Fruit fly (Drosophila melanogaster) whole organism, prepupa: Measurements from ENCODE around the gene CG3149.

ENCODE experiments used
- Blimp-1 ChIP-seq: fragments of 200-800 bp; sonication (Bioruptor generic); optimal IDR thresholded peaks from 3 replicates; lab custom pipeline; 2017; ENCODE audit warnings: missing biosample characterization, missing genetic modification characterization, mild to moderate bottlenecking, moderate library complexity, missing genetic modification reagents
- CG10669 ChIP-seq: fragments of 200-800 bp; sonication (Bioruptor generic); optimal IDR thresholded peaks from 3 replicates; lab custom pipeline; 2018; ENCODE audit warnings: missing biosample characterization, mild to moderate bottlenecking, missing genetic modification characterization, moderate library complexity
- CG15336 ChIP-seq: fragments of 200-800 bp; sonication (Bioruptor generic); IDR thresholded peaks from 2 replicates; pipeline ENCODE4 v1.3.6; 2022; ENCODE audit warnings: missing biosample characterization, missing genetic modification characterization
- CG1621 ChIP-seq: fragments of 200-800 bp; sonication (Bioruptor generic); optimal IDR thresholded peaks from 3 replicates; lab custom pipeline; 2018; ENCODE audit warnings: missing biosample characterization, mild to moderate bottlenecking, missing genetic modification characterization
- CG16779 ChIP-seq: fragments of 200-800 bp; sonication (Bioruptor generic); optimal IDR thresholded peaks from 3 replicates; lab custom pipeline; 2017; ENCODE audit warnings: missing biosample characterization, mild to moderate bottlenecking, missing genetic modification characterization
- CG32006 ChIP-seq: fragments of 200-800 bp; sonication (Bioruptor generic); optimal IDR thresholded peaks from 3 replicates; lab custom pipeline; 2017; ENCODE audit warnings: missing biosample characterization, mild to moderate bottlenecking, missing genetic modification characterization
- CG34406 ChIP-seq: fragments of 200-800 bp; sonication (Bioruptor generic); optimal IDR thresholded peaks from 3 replicates; lab custom pipeline; 2016; ENCODE audit warnings: missing biosample characterization, missing genetic modification characterization
- CG3919 ChIP-seq: fragments of 200-800 bp; sonication (Bioruptor generic); optimal IDR thresholded peaks from 3 replicates; lab custom pipeline; 2016; ENCODE audit warnings: missing biosample characterization, missing genetic modification characterization
- CG4318 ChIP-seq: fragments of 200-800 bp; sonication (Bioruptor generic); optimal IDR thresholded peaks from 3 replicates; lab custom pipeline; 2017; ENCODE audit warnings: missing biosample characterization, mild to moderate bottlenecking, missing genetic modification characterization
- CG6163 ChIP-seq: fragments of 200-800 bp; sonication (Bioruptor generic); IDR thresholded peaks from 3 replicates; pipeline ENCODE4 v1.3.6; 2022; ENCODE audit warnings: missing biosample characterization, missing genetic modification characterization
- CG6276 ChIP-seq: fragments of 200-800 bp; sonication (Bioruptor generic); optimal IDR thresholded peaks from 2 replicates; lab custom pipeline; 2017; ENCODE audit warnings: missing biosample characterization, mild to moderate bottlenecking, missing genetic modification characterization
- CG6792 ChIP-seq: fragments of 200-800 bp; sonication (Bioruptor generic); optimal IDR thresholded peaks from 3 replicates; lab custom pipeline; 2016; ENCODE audit warnings: missing biosample characterization, missing genetic modification characterization
- CG6854 ChIP-seq: fragments of 200-800 bp; sonication (Bioruptor generic); optimal IDR thresholded peaks from 2 replicates; lab custom pipeline; 2017; ENCODE audit warnings: missing biosample characterization, mild to moderate bottlenecking, missing genetic modification characterization
- CG7368 ChIP-seq: fragments of 200-800 bp; sonication (Bioruptor generic); optimal IDR thresholded peaks from 3 replicates; lab custom pipeline; 2016; ENCODE audit warnings: missing biosample characterization, missing genetic modification characterization
- CG8119 ChIP-seq: fragments of 200-800 bp; sonication (Bioruptor generic); IDR thresholded peaks from 3 replicates; pipeline ENCODE4 v1.3.6; 2022; ENCODE audit warnings: missing biosample characterization, missing genetic modification characterization
- CG8632 ChIP-seq: fragments of 200-800 bp; sonication (Bioruptor generic); optimal IDR thresholded peaks from 3 replicates; lab custom pipeline; 2016; ENCODE audit warnings: missing biosample characterization, missing genetic modification characterization
- CG9139 ChIP-seq: fragments of 200-800 bp; sonication (Bioruptor generic); optimal IDR thresholded peaks from 3 replicates; lab custom pipeline; 2017; ENCODE audit warnings: missing biosample characterization, mild to moderate bottlenecking, missing genetic modification characterization
- Eip75B ChIP-seq: fragments of 200-800 bp; sonication (Bioruptor generic); optimal IDR thresholded peaks from 3 replicates; lab custom pipeline; 2016; ENCODE audit warnings: missing biosample characterization, missing genetic modification characterization
- Eip78C ChIP-seq: fragments of 200-800 bp; sonication (Bioruptor generic); peaks from one replicate; lab custom pipeline; 2016; ENCODE audit warnings: missing biosample characterization, missing genetic modification characterization
- Ets21C ChIP-seq: fragments of 200-800 bp; sonication (Bioruptor generic); optimal IDR thresholded peaks from 3 replicates; lab custom pipeline; 2016; ENCODE audit warnings: missing biosample characterization, missing genetic modification characterization
- Ets96B ChIP-seq: fragments of 200-800 bp; optimal IDR thresholded peaks from 2 replicates; lab custom pipeline; 2019; ENCODE audit warnings: missing biosample characterization, mild to moderate bottlenecking, missing genetic modification characterization, moderate library complexity
- Hr38 ChIP-seq: sonication (Bioruptor generic); optimal IDR thresholded peaks from 2 replicates; lab custom pipeline; 2016; ENCODE audit warnings: missing biosample characterization, missing genetic modification characterization
- Hr39 ChIP-seq: fragments of 200-800 bp; sonication (Bioruptor generic); optimal IDR thresholded peaks from 2 replicates; lab custom pipeline; 2016; ENCODE audit warnings: missing biosample characterization, missing genetic modification characterization
- Hr4 ChIP-seq: fragments of 200-800 bp; sonication (Bioruptor generic); optimal IDR thresholded peaks from 3 replicates; lab custom pipeline; 2016; ENCODE audit warnings: missing biosample characterization, missing genetic modification characterization
- Lpt ChIP-seq: fragments of 200-800 bp; sonication (Bioruptor generic); optimal IDR thresholded peaks from 3 replicates; lab custom pipeline; 2016; ENCODE audit warnings: missing biosample characterization, missing genetic modification characterization
- Met ChIP-seq: fragments of 200-800 bp; sonication (Bioruptor generic); optimal IDR thresholded peaks from 3 replicates; lab custom pipeline; 2016; ENCODE audit warnings: missing biosample characterization, missing genetic modification characterization
- OdsH ChIP-seq: fragments of 200-800 bp; sonication (Bioruptor generic); optimal IDR thresholded peaks from 3 replicates; lab custom pipeline; 2016; ENCODE audit warnings: missing biosample characterization, missing genetic modification characterization
- Smox ChIP-seq: fragments of 200-800 bp; sonication (Bioruptor generic); optimal IDR thresholded peaks from 3 replicates; lab custom pipeline; 2016; ENCODE audit warnings: missing biosample characterization, missing genetic modification characterization
- Sox14 ChIP-seq: fragments of 200-800 bp; sonication (Bioruptor generic); optimal IDR thresholded peaks from 3 replicates; lab custom pipeline; 2016; ENCODE audit warnings: missing biosample characterization, missing genetic modification characterization
- Sox15 ChIP-seq: fragments of 200-800 bp; sonication (Bioruptor generic); optimal IDR thresholded peaks from 3 replicates; lab custom pipeline; 2016; ENCODE audit warnings: missing biosample characterization, missing genetic modification characterization
- achi ChIP-seq: fragments of 200-800 bp; sonication (Bioruptor generic); optimal IDR thresholded peaks from 3 replicates; lab custom pipeline; 2016; ENCODE audit warnings: missing biosample characterization, missing genetic modification characterization
- dsx ChIP-seq: fragments of 200-800 bp; optimal IDR thresholded peaks from 3 replicates; lab custom pipeline; 2019; ENCODE audit warnings: missing biosample characterization, mild to moderate bottlenecking, missing genetic modification characterization, moderate library complexity; ENCODE audit not compliant: poor library complexity, severe bottlenecking
- eg ChIP-seq: fragments of 200-800 bp; sonication (Bioruptor generic); IDR thresholded peaks from 3 replicates; pipeline ENCODE4 v1.3.6; 2022; ENCODE audit warnings: missing biosample characterization, missing genetic modification characterization
- fd85E ChIP-seq: fragments of 200-800 bp; sonication (Bioruptor generic); optimal IDR thresholded peaks from 3 replicates; lab custom pipeline; 2016; ENCODE audit warnings: missing biosample characterization, missing genetic modification characterization
- fkh ChIP-seq: fragments of 200-800 bp; sonication (Bioruptor generic); optimal IDR thresholded peaks from 3 replicates; lab custom pipeline; 2017; ENCODE audit warnings: missing biosample characterization, mild to moderate bottlenecking, missing genetic modification characterization, moderate library complexity
- lz ChIP-seq: fragments of 200-800 bp; sonication (Bioruptor generic); optimal IDR thresholded peaks from 3 replicates; lab custom pipeline; 2016; ENCODE audit warnings: missing biosample characterization, missing genetic modification characterization
- salr ChIP-seq, 2 experiments: fragments of 200-800 bp; sonication (Bioruptor generic); optimal IDR thresholded peaks; 3 replicates each; lab custom pipeline; 2016 to 2018; ENCODE audit warnings: missing biosample characterization in 2 of 2, missing genetic modification characterization in 2 of 2, mild to moderate bottlenecking in 1 of 2
- spab ChIP-seq: fragments of 200-800 bp; sonication (Bioruptor generic); optimal IDR thresholded peaks from 2 replicates; lab custom pipeline; 2017; ENCODE audit warnings: missing biosample characterization, mild to moderate bottlenecking, missing genetic modification characterization, missing genetic modification reagents
- ss ChIP-seq, 2 experiments: fragments of 200-800 bp; sonication (Bioruptor generic); optimal IDR thresholded peaks; 2 replicates in 1 of 2; 3 replicates in 1 of 2; lab custom pipeline; 2017 to 2018; ENCODE audit warnings: mild to moderate bottlenecking in 2 of 2, missing biosample characterization in 2 of 2, missing genetic modification characterization in 2 of 2, moderate library complexity in 1 of 2
- svp ChIP-seq: fragments of 200-800 bp; sonication (Bioruptor generic); peaks from one replicate; lab custom pipeline; 2016; ENCODE audit warnings: missing biosample characterization, missing genetic modification characterization
- topi ChIP-seq: fragments of 200-800 bp; sonication (Bioruptor generic); optimal IDR thresholded peaks from 3 replicates; lab custom pipeline; 2016; ENCODE audit warnings: missing biosample characterization, missing genetic modification characterization
- vri ChIP-seq: fragments of 200-800 bp; sonication (Bioruptor generic); optimal IDR thresholded peaks from 3 replicates; lab custom pipeline; 2016; ENCODE audit warnings: missing biosample characterization, mild to moderate bottlenecking, missing genetic modification characterization

The CG3149 gene

DNA sequence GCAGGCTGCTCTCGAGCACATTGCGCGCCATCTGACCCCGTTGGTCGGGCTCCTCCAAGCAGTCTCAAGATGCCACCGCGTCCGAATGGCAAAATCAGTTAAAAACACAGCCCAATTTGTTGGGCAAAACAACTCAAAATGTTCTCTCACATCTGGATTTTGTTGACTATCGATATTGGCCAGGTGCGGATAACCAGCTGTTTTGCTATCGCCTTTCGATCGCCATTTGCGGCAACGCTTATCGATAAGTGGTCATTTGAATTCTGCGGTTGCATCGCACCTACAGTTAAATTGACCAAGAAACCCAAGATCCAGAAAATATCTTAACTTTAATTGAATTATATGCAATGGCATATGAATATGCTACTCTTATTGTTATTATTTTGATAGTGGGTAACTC is at the start of gene CG3149:
TSS of gene CG3149 (minus strand) at position 171 of the 400 bp plus-strand sequence.
- no peak for TF ChIP-seq ss (GFP tag; optimal IDR thresholded peaks at IDR 0.05; lab: Kevin White, UChicago)
- TF ChIP-seq Eip78C (GFP tag; lab: Kevin White, UChicago), result peak; percentile 45

DNA sequence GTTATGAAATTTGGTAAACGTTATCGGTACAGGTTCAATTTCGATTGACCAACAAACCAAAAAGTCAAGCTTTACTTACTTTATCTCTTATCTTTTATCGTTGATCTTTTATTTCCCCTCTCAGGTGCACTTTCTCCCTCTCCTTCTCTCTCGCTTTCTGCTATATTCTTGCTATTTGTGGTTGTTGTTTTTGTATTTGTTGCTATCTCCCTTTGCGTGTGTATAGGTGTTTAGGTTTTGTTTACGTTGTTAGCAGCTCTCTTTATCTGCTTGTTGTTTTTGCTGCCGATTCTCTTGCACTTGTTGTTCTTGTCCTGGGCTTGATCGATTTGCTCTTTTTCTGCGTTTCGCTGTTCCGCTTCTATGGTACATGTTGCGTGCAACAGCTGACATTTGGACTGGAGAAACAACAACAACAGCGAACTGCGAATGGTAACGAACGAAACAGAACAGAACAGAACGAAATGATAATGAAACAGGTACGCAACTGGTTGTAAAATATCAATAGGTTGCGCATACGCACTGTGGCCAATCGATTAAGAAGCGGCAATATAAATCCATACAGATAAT is 49.4 kb upstream of the CG3149 start:
- TF ChIP-seq fkh (peak; percentile 54), CG32006 (no peak), dsx (GFP tag; lab: Kevin White, UChicago) (no peak), ss (GFP tag; optimal IDR thresholded peaks at IDR 0.05; lab: Kevin White, UChicago) (peak in 1 of 2 experiments; percentile 53), CG10669 (GFP tag; lab: Kevin White, UChicago) (no peak), CG6163 (0 out of 3 replicates have a peak, but pooled peaks have one; percentile 11), vri (GFP tag; lab: Kevin White, UChicago) (no peak)
- TF ChIP-seq, all 60 proteins: peak for 3

DNA sequence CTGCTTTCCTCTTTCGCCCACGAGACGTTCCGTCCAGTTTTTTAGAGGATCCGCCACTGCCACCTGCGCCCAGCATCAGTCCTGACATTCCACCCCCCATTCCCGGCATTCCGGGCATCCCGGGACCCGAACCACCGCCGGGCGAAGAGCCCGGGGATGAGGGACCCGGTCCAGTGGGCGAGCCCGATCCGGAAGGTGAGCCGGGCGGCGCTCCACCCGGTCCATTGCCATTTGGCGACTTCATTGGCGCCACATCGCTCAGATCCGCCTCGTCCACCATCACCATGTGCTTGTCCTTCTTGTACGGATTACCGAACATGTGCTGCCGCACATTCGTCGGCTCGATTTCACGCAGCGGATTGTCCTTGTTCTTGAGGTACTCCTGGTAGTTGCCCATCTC is 46.6 kb upstream of the CG3149 start:
- no peak for TF ChIP-seq CG6276 (GFP tag; lab: Kevin White, UChicago)
- TF ChIP-seq CG8632 (GFP tag; lab: Kevin White, UChicago), result no peak
- TF ChIP-seq Ets21C, result no peak
- TF ChIP-seq CG6854 (GFP tag; lab: Kevin White, UChicago), result no peak
- TF ChIP-seq CG1621 (tag; lab: Kevin White, UChicago), result no peak
- TF ChIP-seq Sox15 (GFP tag; lab: Kevin White, UChicago), result no peak
- TF ChIP-seq CG7368 (GFP tag; lab: Kevin White, UChicago), result no peak
- TF ChIP-seq svp, result no peak
- no peak for TF ChIP-seq fd85E (GFP tag; lab: Kevin White, UChicago)
- no peak for TF ChIP-seq CG3919 (GFP tag; lab: Kevin White, UChicago)
- TF ChIP-seq Hr4 (GFP tag; lab: Kevin White, UChicago), result no peak
- TF ChIP-seq salr (GFP tag; optimal IDR thresholded peaks at IDR 0.05; lab: Kevin White, UChicago), result no peak
- TF ChIP-seq Smox (GFP tag; lab: Kevin White, UChicago), result no peak
- no peak for TF ChIP-seq Eip75B
- TF ChIP-seq eg, result no peak

DNA sequence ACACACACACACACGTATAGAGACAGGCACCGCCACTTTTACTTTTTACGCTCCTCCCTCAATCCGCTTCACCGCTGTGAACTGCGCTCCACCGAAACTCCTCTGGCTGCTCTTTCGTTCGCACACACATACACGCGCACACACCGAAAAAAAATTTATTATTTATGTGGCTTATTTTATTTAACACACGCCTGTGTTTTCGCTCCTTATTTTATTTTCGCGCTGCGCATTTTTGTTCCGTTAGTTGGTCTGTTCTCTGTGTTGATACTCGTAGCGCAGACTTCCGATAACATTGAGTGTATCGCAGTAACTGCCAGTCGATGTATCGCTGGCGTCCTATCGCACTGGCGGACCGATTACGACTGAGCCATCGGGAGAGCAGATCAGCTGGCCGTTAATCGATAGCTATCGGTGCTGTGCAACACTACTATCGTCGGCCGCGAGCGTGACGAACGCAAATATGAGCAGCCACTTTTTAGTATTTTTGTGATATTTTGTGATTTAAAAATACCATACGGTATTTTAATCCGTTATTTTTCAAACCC is 42.7 kb upstream of the CG3149 start, which contains the start of gene Snx27:
TSS of gene Snx27 (minus strand) at position 356 of the 545 bp plus-strand sequence.
- no peak for TF ChIP-seq OdsH (GFP tag; lab: Kevin White, UChicago)
- TF ChIP-seq topi (GFP tag; lab: Kevin White, UChicago), result peak; percentile 45
- peak; percentile 37 for TF ChIP-seq lz (GFP tag; lab: Kevin White, UChicago)
- TF ChIP-seq CG10669 (GFP tag; lab: Kevin White, UChicago), result no peak
- TF ChIP-seq Ets21C, result peak; percentile 20
- TF ChIP-seq Lpt (GFP tag; lab: Kevin White, UChicago), result no peak
- TF ChIP-seq CG15336 (GFP tag; lab: Robert Waterston, UW), result no peak; the same call in 1 of the 2 replicates
- TF ChIP-seq dsx (GFP tag; lab: Kevin White, UChicago), result peak; percentile 10
- TF ChIP-seq Blimp-1 (GFP tag; lab: Kevin White, UChicago), result peak; percentile 99
- TF ChIP-seq Hr38 (GFP tag; lab: Kevin White, UChicago), result no peak
- TF ChIP-seq CG6854 (GFP tag; lab: Kevin White, UChicago), result peak; percentile 63
- TF ChIP-seq fd85E (GFP tag; lab: Kevin White, UChicago), result no peak
- no peak for TF ChIP-seq CG8632 (GFP tag; lab: Kevin White, UChicago)
- TF ChIP-seq ss (GFP tag; optimal IDR thresholded peaks at IDR 0.05; lab: Kevin White, UChicago), result peak; percentile 16 to 31
- no peak for TF ChIP-seq Sox15 (GFP tag; lab: Kevin White, UChicago)
- TF ChIP-seq Hr39 (GFP tag; lab: Kevin White, UChicago), result peak; percentile 22
- TF ChIP-seq Ets96B (tag; lab: Kevin White, UChicago), result no peak
- peak; percentile 14 for TF ChIP-seq Smox (GFP tag; lab: Kevin White, UChicago)
- peak; percentile 32; the same call in 1 of the 3 replicates for TF ChIP-seq CG6163
- TF ChIP-seq CG34406 (GFP tag; lab: Kevin White, UChicago), result peak; percentile 4
- peak; percentile 9 for TF ChIP-seq Sox14 (GFP tag; lab: Kevin White, UChicago)
- TF ChIP-seq CG6792 (GFP tag; lab: Kevin White, UChicago), result no peak
- TF ChIP-seq achi (GFP tag; lab: Kevin White, UChicago), result no peak
- no peak for TF ChIP-seq spab (GFP tag; lab: Kevin White, UChicago)
- TF ChIP-seq CG8119 (GFP tag; lab: Robert Waterston, UW), result no peak; the same call in 2 of the 3 replicates
- TF ChIP-seq CG4318 (GFP tag; lab: Kevin White, UChicago), result no peak
- peak; percentile 56 for TF ChIP-seq CG16779 (tag; lab: Kevin White, UChicago)
- TF ChIP-seq fkh, result no peak
- TF ChIP-seq Eip75B, result peak; percentile 12
- peak; percentile 31 for TF ChIP-seq Met (GFP tag; lab: Kevin White, UChicago)
- TF ChIP-seq CG9139 (GFP tag; lab: Kevin White, UChicago), result no peak
- TF ChIP-seq svp, result peak; percentile 67
- TF ChIP-seq vri (GFP tag; lab: Kevin White, UChicago), result peak; percentile 32
